Worm (Caenorhabditis elegans) whole organism, L4 larva: ENCODE data around the gene K09A9.8.

Experiments
- D1046.2 ChIP-seq: fragments of 200-800 bp; sonication (Bioruptor generic); IDR thresholded peaks from 2 replicates; pipeline ENCODE4 v1.3.6; 2022; ENCODE audit warnings: missing genetic modification characterization, missing compliant biosample characterization
- F10B5.3 ChIP-seq: sonication (generic microtip); optimal IDR thresholded peaks from 2 replicates; lab custom pipeline; 2016; ENCODE audit warnings: mild to moderate bottlenecking, missing genetic modification characterization, missing compliant biosample characterization
- F44E2.7 ChIP-seq: fragments of 200-800 bp; sonication (Bioruptor generic); IDR thresholded peaks from 2 replicates; pipeline ENCODE4 v2.1.2; 2022; ENCODE audit warnings: missing genetic modification characterization, missing compliant biosample characterization
- T26A8.4 ChIP-seq: fragments of 200-800 bp; sonication (Bioruptor generic); IDR thresholded peaks from 2 replicates; pipeline ENCODE4 v1.3.6; 2022; ENCODE audit warnings: missing genetic modification characterization, missing compliant biosample characterization
- Y75B8A.6 ChIP-seq: fragments of 200-800 bp; sonication (Bioruptor generic); IDR thresholded peaks from 2 replicates; pipeline ENCODE4 v1.3.6; 2022; ENCODE audit warnings: missing genetic modification reagents, missing genetic modification characterization, missing compliant biosample characterization
- ZK546.5 ChIP-seq, 2 experiments: sonication (generic microtip); optimal IDR thresholded peaks; 2 replicates each; lab custom pipeline; 2017; ENCODE audit warnings: missing biosample characterization in 2 of 2, missing genetic modification characterization in 2 of 2
- aha-1 ChIP-seq: fragments of 150-350 bp; peaks from one replicate; lab custom pipeline; 2014; ENCODE audit warnings: missing biosample characterization, missing genetic modification characterization
- ama-1 ChIP-seq: fragments of 150-350 bp; optimal IDR thresholded peaks from 2 replicates; lab custom pipeline; 2014; ENCODE audit warnings: inconsistent platforms, mixed read lengths
- ceh-20 ChIP-seq: fragments of 200-800 bp; sonication (Bioruptor generic); IDR thresholded peaks from 2 replicates; pipeline ENCODE4 v1.3.6; 2022; ENCODE audit warnings: missing genetic modification reagents, missing genetic modification characterization, missing compliant biosample characterization
- ceh-32 ChIP-seq: sonication (generic microtip); optimal IDR thresholded peaks from 2 replicates; lab custom pipeline; 2016; ENCODE audit warnings: mild to moderate bottlenecking, missing genetic modification characterization, missing compliant biosample characterization; ENCODE audit not compliant: poor library complexity
- cey-2 ChIP-seq: sonication (generic microtip); optimal IDR thresholded peaks from 3 replicates; lab custom pipeline; 2017; ENCODE audit warnings: missing genetic modification characterization, mild to moderate bottlenecking, missing compliant biosample characterization, antibody characterized with exemption, borderline replicate concordance; ENCODE audit not compliant: insufficient read depth
- ctbp-1 ChIP-seq: fragments of 200-800 bp; sonication (Bioruptor generic); IDR thresholded peaks from 2 replicates; pipeline ENCODE4 v1.3.6; 2022; ENCODE audit warnings: missing genetic modification reagents, missing genetic modification characterization, missing compliant biosample characterization
- daf-12 ChIP-seq: fragments of 150-350 bp; optimal IDR thresholded peaks from 2 replicates; lab custom pipeline; 2014; ENCODE audit warnings: missing biosample characterization, missing genetic modification reagents, missing genetic modification characterization
- daf-16 ChIP-seq, 3 experiments: sonication (generic microtip); optimal IDR thresholded peaks; 2 replicates each; lab custom pipeline; 2016 to 2017; ENCODE audit warnings: missing genetic modification characterization in 3 of 3, missing genetic modification reagents in 3 of 3, mild to moderate bottlenecking in 2 of 3, missing compliant biosample characterization in 2 of 3, missing biosample characterization in 1 of 3, moderate library complexity in 1 of 3
- dmd-8 ChIP-seq: fragments of 200-800 bp; sonication (Bioruptor generic); IDR thresholded peaks from 2 replicates; pipeline ENCODE4 v1.3.6; 2022; ENCODE audit warnings: missing genetic modification characterization, missing compliant biosample characterization
- dpl-1 ChIP-seq: fragments of 150-350 bp; optimal IDR thresholded peaks from 2 replicates; lab custom pipeline; 2014; ENCODE audit warnings: missing biosample characterization, missing genetic modification reagents, missing genetic modification characterization
- dve-1 ChIP-seq: sonication (generic microtip); optimal IDR thresholded peaks from 2 replicates; lab custom pipeline; 2017; ENCODE audit warnings: antibody characterized with exemption, mild to moderate bottlenecking, missing genetic modification characterization, missing compliant biosample characterization; ENCODE audit not compliant: insufficient read depth
- egl-27 ChIP-seq: sonication (generic microtip); optimal IDR thresholded peaks from 3 replicates; lab custom pipeline; 2017; ENCODE audit warnings: missing biosample characterization, missing genetic modification reagents, missing genetic modification characterization
- fos-1 ChIP-seq: fragments of 150-350 bp; optimal IDR thresholded peaks from 2 replicates; lab custom pipeline; 2014; ENCODE audit warnings: missing biosample characterization, missing genetic modification characterization
- hif-1 ChIP-seq, 2 experiments: sonication (generic microtip); optimal IDR thresholded peaks; 2 replicates each; lab custom pipeline; 2016 to 2017; ENCODE audit warnings: missing compliant biosample characterization in 2 of 2, missing genetic modification characterization in 2 of 2, missing genetic modification reagents in 2 of 2, missing genotype in 2 of 2, mild to moderate bottlenecking in 1 of 2
- hlh-11 ChIP-seq: fragments of 200-800 bp; sonication (Bioruptor generic); optimal IDR thresholded peaks from 2 replicates; lab custom pipeline; 2018; ENCODE audit warnings: mild to moderate bottlenecking, missing genetic modification characterization, missing compliant biosample characterization
- hlh-30 ChIP-seq: sonication (generic microtip); optimal IDR thresholded peaks from 2 replicates; lab custom pipeline; 2017; ENCODE audit warnings: antibody characterized with exemption, mild to moderate bottlenecking, missing genetic modification characterization, missing compliant biosample characterization; ENCODE audit not compliant: insufficient read depth
- lim-7 ChIP-seq: fragments of 200-800 bp; sonication (Bioruptor generic); IDR thresholded peaks from 2 replicates; pipeline ENCODE4 v1.3.6; 2022; ENCODE audit warnings: missing genetic modification characterization, missing compliant biosample characterization
- lin-1 ChIP-seq: fragments of 200-800 bp; sonication (Bioruptor generic); IDR thresholded peaks from 2 replicates; pipeline ENCODE4 v1.3.6; 2022; ENCODE audit warnings: missing genetic modification reagents, missing genetic modification characterization, missing compliant biosample characterization
- lin-13 ChIP-seq: fragments of 150-350 bp; optimal IDR thresholded peaks from 2 replicates; lab custom pipeline; 2014; ENCODE audit warnings: missing biosample characterization, missing genetic modification reagents, missing genetic modification characterization
- lin-29 ChIP-seq: fragments of 200-800 bp; sonication (Bioruptor generic); IDR thresholded peaks from 2 replicates; pipeline ENCODE4 v1.3.6; 2022; ENCODE audit warnings: missing genetic modification reagents, missing genetic modification characterization, missing compliant biosample characterization
- lsy-2 ChIP-seq, 2 experiments: fragments of 150-350 bp in 1 of 2; sonication (generic microtip) in 1 of 2; optimal IDR thresholded peaks; 2 replicates each; lab custom pipeline; 2014 to 2017; ENCODE audit warnings: missing biosample characterization in 2 of 2, missing genetic modification characterization in 2 of 2
- madf-5 ChIP-seq, 2 experiments: fragments of 200-800 bp; sonication (Bioruptor generic); IDR thresholded peaks; 2 replicates each; pipeline ENCODE4 v1.3.6; 2022; ENCODE audit warnings: missing compliant biosample characterization in 2 of 2, missing genetic modification characterization in 2 of 2
- mes-2 ChIP-seq: sonication (generic microtip); optimal IDR thresholded peaks from 2 replicates; lab custom pipeline; 2016; ENCODE audit warnings: missing genotype, mild to moderate bottlenecking, missing genetic modification characterization, missing compliant biosample characterization; ENCODE audit not compliant: poor library complexity, severe bottlenecking
- mxl-2 ChIP-seq: fragments of 200-800 bp; sonication (Bioruptor generic); conservative IDR thresholded peaks from 2 replicates; pipeline ENCODE4 v1.3.6; 2022; ENCODE audit warnings: missing genetic modification reagents, missing genetic modification characterization, missing compliant biosample characterization
- mxl-3 ChIP-seq: fragments of 200-800 bp; sonication (Bioruptor generic); optimal IDR thresholded peaks from 2 replicates; lab custom pipeline; 2018; ENCODE audit warnings: mild to moderate bottlenecking, missing genetic modification characterization, missing compliant biosample characterization
- nhr-237 ChIP-seq: sonication (generic microtip); optimal IDR thresholded peaks from 2 replicates; lab custom pipeline; 2017; ENCODE audit warnings: missing biosample characterization, missing genetic modification characterization
- nhr-25 ChIP-seq: sonication (generic microtip); optimal IDR thresholded peaks from 2 replicates; lab custom pipeline; 2017; ENCODE audit warnings: missing genetic modification characterization, mild to moderate bottlenecking, missing compliant biosample characterization, antibody characterized with exemption, moderate library complexity, borderline replicate concordance; ENCODE audit not compliant: insufficient read depth
- nhr-28 ChIP-seq: fragments of 150-350 bp; optimal IDR thresholded peaks from 2 replicates; lab custom pipeline; 2014; ENCODE audit warnings: missing biosample characterization, missing genetic modification characterization
- nhr-41 ChIP-seq: fragments of 200-800 bp; sonication (Bioruptor generic); IDR thresholded peaks from 2 replicates; pipeline ENCODE4 v1.3.6; 2022; ENCODE audit warnings: missing genetic modification reagents, missing genetic modification characterization, missing compliant biosample characterization
- nhr-48 ChIP-seq: sonication (generic microtip); optimal IDR thresholded peaks from 2 replicates; lab custom pipeline; 2016; ENCODE audit warnings: mild to moderate bottlenecking, missing genetic modification characterization, missing compliant biosample characterization
- nhr-6 ChIP-seq: fragments of 150-350 bp; optimal IDR thresholded peaks from 2 replicates; lab custom pipeline; 2014; ENCODE audit warnings: missing biosample characterization, missing genetic modification characterization
- nhr-76 ChIP-seq: fragments of 150-350 bp; optimal IDR thresholded peaks from 2 replicates; lab custom pipeline; 2014; ENCODE audit warnings: missing biosample characterization, missing genetic modification characterization
- pqm-1 ChIP-seq: sonication (generic microtip); optimal IDR thresholded peaks from 2 replicates; lab custom pipeline; 2017; ENCODE audit warnings: missing biosample characterization, missing genetic modification characterization
- rbr-2 ChIP-seq: sonication (generic microtip); optimal IDR thresholded peaks from 2 replicates; lab custom pipeline; 2016; ENCODE audit warnings: missing genotype, missing genetic modification characterization, missing compliant biosample characterization
- sdz-12 ChIP-seq: fragments of 200-800 bp; sonication (Bioruptor generic); optimal IDR thresholded peaks from 2 replicates; lab custom pipeline; 2018; ENCODE audit warnings: mild to moderate bottlenecking, missing genetic modification characterization, missing compliant biosample characterization
- set-16 ChIP-seq: fragments of 200-800 bp; sonication (Bioruptor generic); IDR thresholded peaks from 2 replicates; pipeline ENCODE4 v1.3.6; 2022; ENCODE audit warnings: missing genetic modification reagents, missing genetic modification characterization, missing compliant biosample characterization
- snpc-1.2 ChIP-seq: fragments of 200-800 bp; sonication (Bioruptor generic); IDR thresholded peaks from 2 replicates; pipeline ENCODE4 v1.3.6; 2022; ENCODE audit warnings: missing genetic modification reagents, missing genetic modification characterization, missing compliant biosample characterization
- spr-3 ChIP-seq: fragments of 200-800 bp; sonication (Bioruptor generic); optimal IDR thresholded peaks from 2 replicates; lab custom pipeline; 2018; ENCODE audit warnings: mild to moderate bottlenecking, missing genetic modification characterization, missing compliant biosample characterization
- unc-39 ChIP-seq: sonication (generic microtip); optimal IDR thresholded peaks from 2 replicates; lab custom pipeline; 2017; ENCODE audit warnings: missing biosample characterization, missing genetic modification characterization
- unc-62 ChIP-seq, 3 experiments: fragments of 150-350 bp in 1 of 3; sonication (generic microtip); optimal IDR thresholded peaks in 2 of 3; peaks in 1 of 3; 1 replicate in 1 of 3; 2 replicates in 2 of 3; lab custom pipeline; 2014 to 2017; ENCODE audit warnings: missing biosample characterization in 3 of 3, missing genetic modification characterization in 3 of 3, missing genetic modification reagents in 3 of 3, missing genotype in 1 of 3
- zfp-2 ChIP-seq: sonication (generic microtip); optimal IDR thresholded peaks from 2 replicates; lab custom pipeline; 2016; ENCODE audit warnings: mild to moderate bottlenecking, missing genetic modification characterization, missing compliant biosample characterization
- zip-11 ChIP-seq: fragments of 200-800 bp; sonication (Bioruptor generic); IDR thresholded peaks from 2 replicates; pipeline ENCODE4 v1.3.6; 2022; ENCODE audit warnings: missing genetic modification characterization, missing compliant biosample characterization
- zip-2 ChIP-seq: fragments of 150-350 bp; optimal IDR thresholded peaks from 2 replicates; lab custom pipeline; 2014; ENCODE audit warnings: missing biosample characterization, missing genetic modification characterization
- ztf-7 ChIP-seq: fragments of 150-350 bp; optimal IDR thresholded peaks from 2 replicates; lab custom pipeline; 2014; ENCODE audit warnings: missing biosample characterization, missing genetic modification characterization

Gene K09A9.8

ce11 chrX:15616443-15616842 is 19.5 kb upstream of the K09A9.8 start, which contains the start of gene ergi-3:
ergi-3 (minus strand) TSS chrX:15616753.
- TF ChIP-seq ama-1 (no peak), pqm-1 (peak; percentile 55), nhr-76 (tag; lab: Kevin White, UChicago) (no peak), lin-13 (peak; percentile 55), hlh-30 (tag; lab: Kevin White, UChicago) (peak; percentile 45), aha-1 (tag; lab: Kevin White, UChicago) (no peak), mes-2 (tag; lab: Kevin White, UChicago) (peak; percentile 79), lin-1 (GFP tag; lab: Robert Waterston, UW) (no peak), daf-12 (no peak), spr-3 (GFP tag; lab: Kevin White, UChicago) (no peak), D1046.2 (GFP tag; lab: Robert Waterston, UW) (no peak), nhr-237 (tag; lab: Kevin White, UChicago) (no peak), lin-29 (no peak), dpl-1 (GFP tag; lab: Kevin White, UChicago) (peak; percentile 35), cey-2 (tag; lab: Kevin White, UChicago) (no peak), nhr-41 (GFP tag; lab: Robert Waterston, UW) (no peak), ceh-32 (no peak), sdz-12 (GFP tag; lab: Kevin White, UChicago) (no peak), nhr-25 (tag; lab: Kevin White, UChicago) (no peak), ctbp-1 (peak; percentile 11; the same call in 1 of the 2 replicates), zfp-2 (no peak), F44E2.7 (no peak), ztf-7 (tag; lab: Kevin White, UChicago) (no peak), dmd-8 (no peak), zip-11 (GFP tag; lab: Robert Waterston, UW) (no peak), set-16 (GFP tag; lab: Robert Waterston, UW) (no peak), mxl-3 (GFP tag; lab: Kevin White, UChicago) (peak; percentile 41), nhr-48 (no peak), fos-1 (tag; lab: Kevin White, UChicago) (no peak), egl-27 (tag; lab: Kevin White, UChicago) (no peak), ZK546.5 (tag; optimal IDR thresholded peaks at IDR 0.05; lab: Kevin White, UChicago) (no peak), Y75B8A.6 (no peak), lsy-2 (tag; optimal IDR thresholded peaks at IDR 0.05; lab: Kevin White, UChicago) (peak in 1 of 2 experiments; percentile 83), F10B5.3 (no peak), zip-2 (tag; lab: Kevin White, UChicago) (no peak), snpc-1.2 (no peak), unc-62 (GFP tag; optimal IDR thresholded peaks at IDR 0.05 in 1 of 2; lab: Kevin White, UChicago) (peak in 1 of 2 experiments; percentile 18), unc-62 (tag; optimal IDR thresholded peaks at IDR 0.05; lab: Kevin White, UChicago) (no peak), nhr-28 (tag; lab: Kevin White, UChicago) (peak; percentile 91), daf-16 (GFP tag; optimal IDR thresholded peaks at IDR 0.05; lab: Kevin White, UChicago) (no peak), daf-16 (tag; optimal IDR thresholded peaks at IDR 0.05; lab: Kevin White, UChicago) (peak; percentile 52), ceh-20 (GFP tag; lab: Robert Waterston, UW) (no peak), unc-39 (tag; lab: Kevin White, UChicago) (no peak), lim-7 (GFP tag; lab: Robert Waterston, UW) (no peak), T26A8.4 (no peak), nhr-6 (tag; lab: Kevin White, UChicago) (peak; percentile 68), dve-1 (tag; lab: Kevin White, UChicago) (peak; percentile 81), hlh-11 (tag; lab: Kevin White, UChicago) (peak; percentile 59), mxl-2 (no peak), rbr-2 (tag; lab: Kevin White, UChicago) (peak; percentile 17), hif-1 (tag; optimal IDR thresholded peaks at IDR 0.05; lab: Kevin White, UChicago) (peak in 1 of 2 experiments; percentile 15), madf-5 (GFP tag; IDR thresholded peaks at IDR 0.05; lab: Robert Waterston, UW) (no peak)
